Fruit fly (Drosophila melanogaster): ENCODE results near the gene Acsx2.
A peak's percentile ranks its signal among the peaks of the same experiment; 100 is the strongest.

The Acsx2 gene

dm6 chr3R:19790805-19791572, 12.4 kb downstream of the Acsx2 start (continued):
- no peak for TF ChIP-seq tx (GFP tag; optimal IDR thresholded peaks at IDR 0.05)
- no peak for TF ChIP-seq CG10979 (tag; optimal IDR thresholded peaks at IDR 0.05)
- peak; percentile 47 for TF ChIP-seq Med (GFP tag)
- TF ChIP-seq D19B (GFP tag; optimal IDR thresholded peaks at IDR 0.05) = no peak
- TF ChIP-seq seq (GFP tag; IDR thresholded peaks at IDR 0.05) = no peak
- TF ChIP-seq h (optimal IDR thresholded peaks at IDR 0.05) = no peak
- TF ChIP-seq CG6765 (GFP tag; optimal IDR thresholded peaks at IDR 0.05) = no peak
- no peak for TF ChIP-seq da (GFP tag; optimal IDR thresholded peaks at IDR 0.05)
- TF ChIP-seq Lhr (GFP tag; optimal IDR thresholded peaks at IDR 0.05) = no peak
- TF ChIP-seq luna (GFP tag; optimal IDR thresholded peaks at IDR 0.05) = no peak
- peak; percentile 32; the same call in 1 of the 2 replicates for TF ChIP-seq CG13287 (GFP tag; IDR thresholded peaks at IDR 0.05; ENCODE audit: partially characterized antibody)
- TF ChIP-seq Dek (tag; optimal IDR thresholded peaks at IDR 0.05) = no peak
- peak; percentile 70 for TF ChIP-seq CG34224 (GFP tag; IDR thresholded peaks at IDR 0.05; ENCODE audit: partially characterized antibody)
- TF ChIP-seq Poxn (GFP tag; IDR thresholded peaks at IDR 0.05) = no peak
- TF ChIP-seq Doc3 (GFP tag; IDR thresholded peaks at IDR 0.05; ENCODE audit: partially characterized antibody) = peak; percentile 38; the same call in 1 of the 3 replicates
- TF ChIP-seq CG31365 (tag; optimal IDR thresholded peaks at IDR 0.05) = no peak
- 0 out of 3 replicates have a peak, but pooled peaks have one; percentile 8 for TF ChIP-seq Dbx (GFP tag; IDR thresholded peaks at IDR 0.05)
- TF ChIP-seq CG7987 (GFP tag; optimal IDR thresholded peaks at IDR 0.05) = no peak
- no peak for TF ChIP-seq D19A (tag; optimal IDR thresholded peaks at IDR 0.05)
- no peak for TF ChIP-seq CG12659 (GFP tag; optimal IDR thresholded peaks at IDR 0.05)
- TF ChIP-seq CG17912 (GFP tag; optimal IDR thresholded peaks at IDR 0.05) = no peak
- no peak for TF ChIP-seq CG8359 (GFP tag; optimal IDR thresholded peaks at IDR 0.05; ENCODE audit: borderline replicate concordance)
- TF ChIP-seq Usf (GFP tag; optimal IDR thresholded peaks at IDR 0.05) = no peak
- TF ChIP-seq Deaf1 (tag; optimal IDR thresholded peaks at IDR 0.05) = no peak
- TF ChIP-seq CG42726 (GFP tag; IDR thresholded peaks at IDR 0.05; ENCODE audit: partially characterized antibody) = peak; percentile 80; the same call in 1 of the 2 replicates
- peak; percentile 94 for TF ChIP-seq ato (GFP tag; IDR thresholded peaks at IDR 0.05; ENCODE audit: partially characterized antibody)
- peak; percentile 95 for TF ChIP-seq CG6791 (GFP tag; IDR thresholded peaks at IDR 0.05; ENCODE audit: partially characterized antibody)
- no peak for TF ChIP-seq Ssrp (tag; optimal IDR thresholded peaks at IDR 0.05)
- no peak for TF ChIP-seq CG7271 (tag; optimal IDR thresholded peaks at IDR 0.05)
- TF ChIP-seq CG7928 (GFP tag; optimal IDR thresholded peaks at IDR 0.05) = no peak
- TF ChIP-seq tgo (GFP tag; IDR thresholded peaks at IDR 0.05) = no peak
- peak; percentile 79 for TF ChIP-seq knrl (GFP tag; IDR thresholded peaks at IDR 0.05; ENCODE audit: partially characterized antibody)
- TF ChIP-seq crol (GFP tag; IDR thresholded peaks at IDR 0.05) = no peak
- peak in 1 of 3 experiments; percentile 7 for TF ChIP-seq Stat92E (GFP tag; optimal IDR thresholded peaks at IDR 0.05)
- TF ChIP-seq cas (GFP tag; IDR thresholded peaks at IDR 0.05) = no peak
- TF ChIP-seq CG17359 (tag; optimal IDR thresholded peaks at IDR 0.05) = no peak
- TF ChIP-seq CG8478 (optimal IDR thresholded peaks at IDR 0.05) = no peak
- TF ChIP-seq H2.0 (GFP tag; IDR thresholded peaks at IDR 0.05) = no peak
- TF ChIP-seq CG10462 (GFP tag; optimal IDR thresholded peaks at IDR 0.05) = no peak
- TF ChIP-seq CG4282 (GFP tag; optimal IDR thresholded peaks at IDR 0.05) = no peak
- TF ChIP-seq Opbp (GFP tag; IDR thresholded peaks at IDR 0.05; ENCODE audit: partially characterized antibody) = peak; percentile 92
- TF ChIP-seq usp (GFP tag; optimal IDR thresholded peaks at IDR 0.05) = no peak
- peak; percentile 90 for TF ChIP-seq CG16813 (GFP tag; IDR thresholded peaks at IDR 0.05; ENCODE audit: partially characterized antibody)
- no peak for TF ChIP-seq CG12219 (GFP tag; optimal IDR thresholded peaks at IDR 0.05)
- TF ChIP-seq cad (GFP tag; optimal IDR thresholded peaks at IDR 0.05) = no peak
- no peak for TF ChIP-seq exex (tag; optimal IDR thresholded peaks at IDR 0.05)
- TF ChIP-seq mam (GFP tag; optimal IDR thresholded peaks at IDR 0.05) = no peak
- no peak for TF ChIP-seq dpn (GFP tag; optimal IDR thresholded peaks at IDR 0.05)
- no peak for TF ChIP-seq CG3847 (GFP tag; IDR thresholded peaks at IDR 0.05)
